Fruit fly (Drosophila melanogaster) whole organism, pupa: ENCODE results near the gene CG4467.

Experiments used
- CG10348 ChIP-seq: fragments of 200-800 bp; sonication (Bioruptor generic); IDR thresholded peaks from 2 replicates; pipeline ENCODE4 v1.3.6; 2022; ENCODE audit warnings: missing biosample characterization, missing genetic modification characterization
- CG32121 ChIP-seq: fragments of 200-800 bp; sonication (Bioruptor generic); IDR thresholded peaks from 2 replicates; pipeline ENCODE4 v1.3.6; 2022; ENCODE audit warnings: missing biosample characterization, missing genetic modification characterization
- CG34367 ChIP-seq: fragments of 200-800 bp; sonication (Bioruptor generic); optimal IDR thresholded peaks from 2 replicates; lab custom pipeline; 2018; ENCODE audit warnings: missing biosample characterization, mild to moderate bottlenecking, missing genetic modification characterization
- CG4496 ChIP-seq: fragments of 200-800 bp; sonication (Bioruptor generic); IDR thresholded peaks from 3 replicates; pipeline ENCODE4 v1.3.6; 2022; ENCODE audit warnings: missing biosample characterization, missing genetic modification characterization
- CG9948 ChIP-seq: fragments of 200-800 bp; sonication (Bioruptor generic); optimal IDR thresholded peaks from 2 replicates; lab custom pipeline; 2018; ENCODE audit warnings: missing biosample characterization, mild to moderate bottlenecking, missing genetic modification characterization, moderate library complexity
- Pif1A ChIP-seq: fragments of 200-800 bp; sonication (Bioruptor generic); optimal IDR thresholded peaks from 3 replicates; lab custom pipeline; 2016; ENCODE audit warnings: missing biosample characterization, missing genetic modification characterization
- Pif1B ChIP-seq: fragments of 200-800 bp; sonication (Bioruptor generic); optimal IDR thresholded peaks from 3 replicates; lab custom pipeline; 2016; ENCODE audit warnings: missing biosample characterization, missing genetic modification characterization
- rn ChIP-seq: fragments of 200-800 bp; sonication (Bioruptor generic); IDR thresholded peaks from 2 replicates; pipeline ENCODE4 v1.3.6; 2022; ENCODE audit warnings: missing biosample characterization, missing genetic modification characterization

DNA sequence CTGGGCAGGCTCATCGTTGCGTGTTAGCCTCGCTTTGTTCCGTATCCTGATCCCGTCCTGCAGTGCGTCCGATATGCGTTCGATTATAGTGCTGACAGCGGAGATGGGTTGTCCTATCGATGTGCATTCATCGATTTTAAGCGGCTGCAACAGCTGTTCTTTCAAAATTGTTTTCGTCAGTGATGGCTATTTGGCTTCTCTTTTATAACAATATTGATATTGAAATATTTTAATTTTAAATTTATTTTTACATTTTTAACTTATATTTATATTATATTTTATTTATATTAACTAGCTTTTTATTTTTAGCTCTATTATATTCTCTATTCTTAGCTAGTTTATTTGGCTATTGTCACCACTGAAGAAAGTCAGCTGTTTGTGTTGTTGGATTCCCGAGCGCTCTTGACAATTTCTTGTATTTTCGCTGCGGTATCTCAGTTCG lies 9.3 kb upstream of the CG4467 start, which contains the start of the genes wda and Pex11c:
- TF ChIP-seq Pif1B (GFP tag; lab: Kevin White, UChicago) (peak; percentile 59), CG34367 (tag; lab: Kevin White, UChicago) (peak; percentile 69), CG32121 (peak; percentile 79), CG4496 (GFP tag; lab: Robert Waterston, UW) (peak; percentile 55; the same call in 1 of the 3 replicates), Pif1A (GFP tag; lab: Kevin White, UChicago) (no peak), CG9948 (tag; lab: Kevin White, UChicago) (peak; percentile 59), CG10348 (GFP tag; lab: Robert Waterston, UW) (no peak), rn (GFP tag; lab: Robert Waterston, UW) (peak; percentile 50; the same call in 1 of the 2 replicates)
